Fruit fly (Drosophila melanogaster): ENCODE data around the gene CG32683.

The CG32683 gene

dm6 chrX:10362557-10363366, 91.9 kb downstream of the CG32683 start (continued):
- TF ChIP-seq ara (GFP tag; IDR thresholded peaks at IDR 0.05) = no peak
- no peak for TF ChIP-seq CG16779 (GFP tag; IDR thresholded peaks at IDR 0.05)
- no peak for TF ChIP-seq Trl (optimal IDR thresholded peaks at IDR 0.05)
- peak; percentile 26 for TF ChIP-seq Trl (GFP tag; optimal IDR thresholded peaks at IDR 0.05)
- TF ChIP-seq cas (GFP tag; IDR thresholded peaks at IDR 0.05) = no peak
- TF ChIP-seq vfl (GFP tag; optimal IDR thresholded peaks at IDR 0.05) = no peak
- TF ChIP-seq CG13775 (GFP tag; optimal IDR thresholded peaks at IDR 0.05) = peak; percentile 41
- TF ChIP-seq crol (GFP tag; IDR thresholded peaks at IDR 0.05) = no peak
- TF ChIP-seq zfh2 (GFP tag; optimal IDR thresholded peaks at IDR 0.05) = no peak
- TF ChIP-seq CG9932 (GFP tag; IDR thresholded peaks at IDR 0.05) = no peak
- no peak for TF ChIP-seq Dll (GFP tag; IDR thresholded peaks at IDR 0.05; ENCODE audit: partially characterized antibody)
- no peak for TF ChIP-seq CG11085 (GFP tag; IDR thresholded peaks at IDR 0.05)
- TF ChIP-seq CG3281 (GFP tag; optimal IDR thresholded peaks at IDR 0.05) = peak; percentile 13
- TF ChIP-seq disco-r (GFP tag; optimal IDR thresholded peaks at IDR 0.05) = peak; percentile 36
- TF ChIP-seq NFAT (GFP tag; IDR thresholded peaks at IDR 0.05) = no peak
- TF ChIP-seq Atf3 (GFP tag; optimal IDR thresholded peaks at IDR 0.05) = no peak
- peak; percentile 9 for TF ChIP-seq tin (GFP tag; optimal IDR thresholded peaks at IDR 0.05)
- no peak for TF ChIP-seq CG11723 (GFP tag; optimal IDR thresholded peaks at IDR 0.05)
- TF ChIP-seq dysf (GFP tag; IDR thresholded peaks at IDR 0.05) = 0 out of 3 replicates have a peak, but pooled peaks have one; percentile 22
- no peak for TF ChIP-seq sob (GFP tag; IDR thresholded peaks at IDR 0.05)
- no peak for TF ChIP-seq cato (GFP tag; optimal IDR thresholded peaks at IDR 0.05; ENCODE audit: borderline replicate concordance)
- peak; percentile 4 for TF ChIP-seq CG10565 (GFP tag; optimal IDR thresholded peaks at IDR 0.05)
- TF ChIP-seq gro (GFP tag; optimal IDR thresholded peaks at IDR 0.05) = no peak
- TF ChIP-seq CG31441 (GFP tag; IDR thresholded peaks at IDR 0.05) = peak; percentile 55; the same call in 1 of the 2 replicates
- no peak for TF ChIP-seq CG7987 (GFP tag; optimal IDR thresholded peaks at IDR 0.05)
- peak; percentile 40 for TF ChIP-seq Atf-2 (GFP tag; optimal IDR thresholded peaks at IDR 0.05)
- no peak for TF ChIP-seq CG4360 (GFP tag; IDR thresholded peaks at IDR 0.05)
- TF ChIP-seq CG33213 (GFP tag; optimal IDR thresholded peaks at IDR 0.05) = no peak
- TF ChIP-seq dimm (GFP tag; IDR thresholded peaks at IDR 0.05) = no peak
- peak; percentile 11 for TF ChIP-seq mam (GFP tag; optimal IDR thresholded peaks at IDR 0.05)
- no peak for TF ChIP-seq CG13123 (GFP tag; optimal IDR thresholded peaks at IDR 0.05)
- TF ChIP-seq fu2 (GFP tag; optimal IDR thresholded peaks at IDR 0.05) = no peak
- peak; percentile 33 for TF ChIP-seq CG7839 (tag; optimal IDR thresholded peaks at IDR 0.05)
- TF ChIP-seq CG8924 (tag; optimal IDR thresholded peaks at IDR 0.05) = peak; percentile 17
- no peak for TF ChIP-seq nerfin-1 (tag; optimal IDR thresholded peaks at IDR 0.05)
- peak; percentile 64 for TF ChIP-seq CG30403 (GFP tag; optimal IDR thresholded peaks at IDR 0.05)
- no peak for TF ChIP-seq CG10431 (GFP tag; optimal IDR thresholded peaks at IDR 0.05)
- TF ChIP-seq CG11093 (GFP tag; IDR thresholded peaks at IDR 0.05) = no peak
- no peak for TF ChIP-seq CG1024 (GFP tag; IDR thresholded peaks at IDR 0.05)
- no peak for TF ChIP-seq CG12071 (GFP tag; optimal IDR thresholded peaks at IDR 0.05)
- TF ChIP-seq Taf1 (GFP tag; IDR thresholded peaks at IDR 0.05) = no peak
- peak; percentile 83 for TF ChIP-seq sens (GFP tag)
- TF ChIP-seq repo (GFP tag; optimal IDR thresholded peaks at IDR 0.05) = no peak
- no peak for TF ChIP-seq nerfin-2 (GFP tag; IDR thresholded peaks at IDR 0.05; ENCODE audit: partially characterized antibody)
- TF ChIP-seq CrebB (tag; optimal IDR thresholded peaks at IDR 0.05) = no peak
- peak; percentile 39 for TF ChIP-seq grau (tag; optimal IDR thresholded peaks at IDR 0.05)
- TF ChIP-seq nau (GFP tag; optimal IDR thresholded peaks at IDR 0.05) = no peak
- TF ChIP-seq lov (optimal IDR thresholded peaks at IDR 0.05) = no peak
- TF ChIP-seq lov (GFP tag; IDR thresholded peaks at IDR 0.05) = no peak
- peak; percentile 37 for TF ChIP-seq ind (GFP tag; optimal IDR thresholded peaks at IDR 0.05)
- TF ChIP-seq HHEX (GFP tag; optimal IDR thresholded peaks at IDR 0.05) = no peak
- peak; percentile 48 for TF ChIP-seq CG10979 (tag; optimal IDR thresholded peaks at IDR 0.05)

All from whole organism, embryonic.